Worm (Caenorhabditis elegans): ENCODE results near the gene Y113G7B.28.

The Y113G7B.28 gene

DNA sequence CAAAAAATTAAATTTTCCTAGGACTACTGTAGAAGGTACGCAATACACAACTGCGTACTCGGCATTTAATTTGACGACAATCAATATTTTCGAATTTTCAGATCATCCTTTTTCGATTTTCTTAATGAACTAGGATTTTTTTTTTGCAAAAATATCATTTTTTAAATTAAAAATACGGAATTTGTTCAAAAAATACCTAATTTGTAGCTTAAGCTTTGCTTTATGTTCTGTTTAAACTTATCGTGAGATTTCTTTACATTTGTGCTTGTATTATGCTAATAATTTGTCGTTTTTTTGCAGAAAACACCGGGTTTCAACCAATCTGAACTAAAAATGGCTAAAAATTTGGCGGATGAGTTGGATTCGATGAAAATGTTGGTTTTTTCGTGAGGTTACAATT, 885 bp downstream of the Y113G7B.28 start, which contains the start of gene ftr-1:
Gene ftr-1, plus strand, starts transcription at position 301 of the 400 bp plus-strand sequence.
- TF ChIP-seq egl-44 (GFP tag; IDR thresholded peaks at IDR 0.05): no peak
- no peak for TF ChIP-seq hsf-1 (GFP tag; IDR thresholded peaks at IDR 0.05)
- TF ChIP-seq snpc-1.3 (tag; optimal IDR thresholded peaks at IDR 0.05; ENCODE audit: insufficient read depth): no peak
- peak; percentile 51 for TF ChIP-seq lsl-1 (GFP tag; optimal IDR thresholded peaks at IDR 0.05)

DNA sequence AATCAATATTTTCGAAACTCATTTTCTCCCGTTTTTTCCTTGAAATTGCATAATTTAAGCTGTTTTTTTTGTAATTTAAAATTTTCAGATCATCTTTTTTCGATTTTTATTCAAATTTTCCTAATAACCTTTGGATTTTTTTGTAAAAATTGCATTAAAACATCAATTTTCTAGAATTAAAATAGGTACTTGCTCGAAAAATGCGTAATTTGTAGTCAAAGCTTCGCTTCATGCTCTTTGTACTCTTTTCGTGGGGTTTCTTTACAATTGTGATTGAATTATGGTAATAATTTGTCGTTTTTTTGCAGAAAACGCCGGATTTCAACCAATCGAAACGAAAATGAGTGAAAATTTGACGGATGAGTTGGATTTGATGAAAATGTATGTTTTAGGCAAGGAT, 3.2 kb downstream of the Y113G7B.28 start, which contains the start of gene fog-2:
Gene fog-2, plus strand, starts transcription at position 301 of the 400 bp plus-strand sequence.
- no peak for TF ChIP-seq dox-1 (GFP tag; IDR thresholded peaks at IDR 0.05)
- TF ChIP-seq ztf-6 (GFP tag; IDR thresholded peaks at IDR 0.05): no peak
- TF ChIP-seq hrde-1 (tag; optimal IDR thresholded peaks at IDR 0.05; ENCODE audit: borderline replicate concordance): no peak
- TF ChIP-seq D2030.7 (GFP tag; IDR thresholded peaks at IDR 0.05): no peak
- TF ChIP-seq ztf-28 (GFP tag; IDR thresholded peaks at IDR 0.05): no peak
- TF ChIP-seq aptf-2 (GFP tag; conservative IDR thresholded peaks at IDR 0.05): no peak
- TF ChIP-seq Y56A3A.18 (GFP tag; IDR thresholded peaks at IDR 0.05): no peak
- no peak for TF ChIP-seq egl-18 (GFP tag; IDR thresholded peaks at IDR 0.05)
- TF ChIP-seq Y95B8A.8 (GFP tag; IDR thresholded peaks at IDR 0.05): no peak
- TF ChIP-seq mel-28 (tag; optimal IDR thresholded peaks at IDR 0.05; ENCODE audit: borderline replicate concordance): no peak
- TF ChIP-seq F10E7.11 (tag; optimal IDR thresholded peaks at IDR 0.05): no peak
- TF ChIP-seq ztf-22 (GFP tag; optimal IDR thresholded peaks at IDR 0.05): no peak
- TF ChIP-seq die-1 (tag; optimal IDR thresholded peaks at IDR 0.05): no peak
- TF ChIP-seq F52B5.7 (tag; optimal IDR thresholded peaks at IDR 0.05): no peak
- no peak for TF ChIP-seq snpc-3.4 (tag; optimal IDR thresholded peaks at IDR 0.05)
- no peak for TF ChIP-seq ama-1 (optimal IDR thresholded peaks at IDR 0.05)
- no peak for TF ChIP-seq ama-1 (GFP tag; optimal IDR thresholded peaks at IDR 0.05)
- no peak for TF ChIP-seq nfya-1 (tag; optimal IDR thresholded peaks at IDR 0.05; ENCODE audit: borderline replicate concordance, insufficient read depth)
- no peak for TF ChIP-seq ets-4 (GFP tag; optimal IDR thresholded peaks at IDR 0.05)
- TF ChIP-seq nhr-120 (GFP tag; IDR thresholded peaks at IDR 0.05): no peak

DNA sequence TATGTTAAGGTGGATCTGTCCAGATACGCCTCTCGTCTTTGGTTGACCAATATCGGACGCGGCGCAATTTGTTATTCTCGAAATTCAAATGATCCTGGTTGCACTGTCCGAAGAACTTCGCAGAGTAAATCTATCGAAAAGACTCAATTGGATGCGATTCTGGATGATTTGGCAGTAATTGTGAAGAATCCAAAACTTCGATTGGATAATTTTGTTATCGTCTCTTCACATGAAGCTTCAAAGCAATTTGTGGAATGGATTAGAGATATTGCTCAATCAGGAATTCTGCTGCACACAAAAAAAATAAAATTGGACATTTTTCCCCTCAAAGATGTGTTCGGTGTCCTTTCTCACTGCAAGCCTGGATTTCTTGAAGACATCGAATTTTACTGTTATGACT, 3.9 kb downstream of the Y113G7B.28 start:
- TF ChIP-seq lin-40 (tag; optimal IDR thresholded peaks at IDR 0.05): no peak
- no peak for TF ChIP-seq attf-6 (GFP tag; IDR thresholded peaks at IDR 0.05)
- TF ChIP-seq sptf-2 (GFP tag; optimal IDR thresholded peaks at IDR 0.05): no peak
- TF ChIP-seq ceh-100 (GFP tag; IDR thresholded peaks at IDR 0.05): no peak
- no peak for TF ChIP-seq efl-1 (GFP tag; optimal IDR thresholded peaks at IDR 0.05)
- no peak for TF ChIP-seq rpc-1 (optimal IDR thresholded peaks at IDR 0.05)
- TF ChIP-seq rpc-1 (tag; optimal IDR thresholded peaks at IDR 0.05): no peak
- TF ChIP-seq egl-18 (GFP tag; IDR thresholded peaks at IDR 0.05): no peak

DNA sequence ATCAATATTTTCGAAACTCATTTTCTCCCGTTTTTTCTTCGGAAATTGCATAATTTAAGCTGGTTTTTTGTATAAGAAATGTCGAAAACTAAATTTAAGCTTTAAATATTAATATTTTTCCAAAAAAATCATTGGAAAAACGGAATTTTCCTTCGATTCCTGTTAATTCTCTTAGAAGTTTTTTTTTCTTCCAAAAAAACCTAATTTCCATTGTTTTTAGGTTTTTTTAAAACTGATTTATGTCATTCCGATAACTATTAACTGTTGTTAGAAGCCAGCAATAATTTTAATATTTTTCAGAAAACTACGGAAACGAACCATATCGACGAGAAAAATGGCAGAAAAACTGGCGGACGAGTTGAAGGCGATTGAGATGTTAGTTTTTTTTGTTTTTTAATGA, 5.5 kb downstream of the Y113G7B.28 start, which contains the start of gene fbxa-114:
Gene fbxa-114, plus strand, starts transcription at position 301 of the 400 bp plus-strand sequence.
- TF ChIP-seq aptf-2 (GFP tag; conservative IDR thresholded peaks at IDR 0.05) (no peak), fkh-3 (tag; optimal IDR thresholded peaks at IDR 0.05) (no peak), ceh-40 (GFP tag; IDR thresholded peaks at IDR 0.05) (no peak), F33H1.4 (GFP tag; IDR thresholded peaks at IDR 0.05) (no peak), nhr-80 (tag; optimal IDR thresholded peaks at IDR 0.05) (no peak), ztf-3 (GFP tag; optimal IDR thresholded peaks at IDR 0.05) (no peak), Y56A3A.18 (GFP tag; IDR thresholded peaks at IDR 0.05) (no peak), zfh-2 (GFP tag; conservative IDR thresholded peaks at IDR 0.05) (no peak), snpc-1.1 (tag; optimal IDR thresholded peaks at IDR 0.05; ENCODE audit: insufficient read depth) (no peak), somi-1 (GFP tag; optimal IDR thresholded peaks at IDR 0.05) (no peak), B0035.1 (tag; optimal IDR thresholded peaks at IDR 0.05) (no peak), madf-10 (tag; optimal IDR thresholded peaks at IDR 0.05) (no peak), him-1 (tag; optimal IDR thresholded peaks at IDR 0.05) (no peak), sdz-38 (tag; optimal IDR thresholded peaks at IDR 0.05) (no peak)
